Worm (Caenorhabditis elegans) whole organism, early embryonic: ENCODE data around the gene dyf-2.

Experiments
- ama-1 ChIP-seq: fragments of 150-350 bp; optimal IDR thresholded peaks from 2 replicates; lab custom pipeline; 2014
- pes-1 ChIP-seq: fragments of 200-800 bp; sonication (Bioruptor generic); IDR thresholded peaks from 2 replicates; pipeline ENCODE4 v1.3.6; 2022; ENCODE audit warnings: missing genetic modification reagents, missing genetic modification characterization, missing compliant biosample characterization

- TF ChIP-seq pes-1 (GFP tag; lab: Robert Waterston, UW) = no peak
- TF ChIP-seq ama-1 (lab: Kevin White, UChicago) = no peak
These were observed 37.7 kb downstream of the dyf-2 start for ce11 chrIII:13648540-13648939.
